In the genomic region with DNA sequence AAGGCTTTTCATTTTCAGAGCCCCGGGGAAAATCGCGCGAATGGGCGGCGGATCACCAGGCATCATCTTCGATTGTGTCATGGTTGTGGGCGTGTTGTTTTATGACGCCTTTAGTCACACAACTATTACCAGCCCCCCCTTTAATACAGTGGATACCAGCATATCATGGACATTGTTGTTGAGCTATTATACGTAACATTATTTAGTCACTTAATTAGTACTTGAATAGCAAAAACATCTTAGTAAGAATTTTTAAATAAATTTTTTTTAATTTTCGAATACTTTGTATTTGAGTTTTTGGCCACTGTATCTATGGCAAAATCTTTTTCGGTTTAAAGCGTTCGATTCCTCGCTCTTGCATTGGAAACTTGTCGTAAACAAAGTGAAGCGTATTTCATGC, we compare ENCODE assay signal across 3 fruit fly cellular contexts.
TF ChIP-seq lines count a peak whose summit lies in the region.

No protein-coding gene starts in this region.

- no peak for TF ChIP-seq CTCF in whole organism, embryonic (GFP tag; optimal IDR thresholded peaks at IDR 0.05; lab: Kevin White, UChicago)

TF ChIP-seq in whole organism, embryonic, 481 proteins besides CTCF, POLR2A, EP300 and RAD21 (continues in another document):
- TF ChIP-seq amos (GFP tag; IDR thresholded peaks at IDR 0.05; lab: Robert Waterston, UW; ENCODE audit: partially characterized antibody) (no peak), en (GFP tag; optimal IDR thresholded peaks at IDR 0.05; lab: Kevin White, UChicago) (no peak), CG10274 (GFP tag; optimal IDR thresholded peaks at IDR 0.05; lab: Kevin White, UChicago) (no peak), NC2α (GFP tag; optimal IDR thresholded peaks at IDR 0.05; lab: Kevin White, UChicago) (no peak), Side (GFP tag; optimal IDR thresholded peaks at IDR 0.05; lab: Kevin White, UChicago) (no peak), Xbp1 (GFP tag; optimal IDR thresholded peaks at IDR 0.05; lab: Kevin White, UChicago) (peak; percentile 11), fd102C (GFP tag; optimal IDR thresholded peaks at IDR 0.05; lab: Kevin White, UChicago) (no peak), Hmx (GFP tag; optimal IDR thresholded peaks at IDR 0.05; lab: Kevin White, UChicago) (no peak), CG15011 (GFP tag; optimal IDR thresholded peaks at IDR 0.05; lab: Kevin White, UChicago) (no peak), CG18599 (GFP tag; optimal IDR thresholded peaks at IDR 0.05; lab: Kevin White, UChicago) (no peak), CG11696 (GFP tag; IDR thresholded peaks at IDR 0.05; lab: Robert Waterston, UW) (no peak), CG8290 (GFP tag; optimal IDR thresholded peaks at IDR 0.05; lab: Kevin White, UChicago) (no peak), CG8290 (tag; optimal IDR thresholded peaks at IDR 0.05; lab: Kevin White, UChicago) (no peak), gro (GFP tag; optimal IDR thresholded peaks at IDR 0.05; lab: Kevin White, UChicago) (no peak), Drgx (GFP tag; IDR thresholded peaks at IDR 0.05; lab: Robert Waterston, UW) (peak; percentile 24; the same call in 1 of the 2 replicates), MBD-R2 (GFP tag; IDR thresholded peaks at IDR 0.05; lab: Robert Waterston, UW) (no peak), row (GFP tag; IDR thresholded peaks at IDR 0.05; lab: Robert Waterston, UW) (peak; percentile 62), Mrtf (GFP tag; IDR thresholded peaks at IDR 0.05; lab: Robert Waterston, UW) (peak; percentile 65; the same call in 2 of the 3 replicates), tup (GFP tag; optimal IDR thresholded peaks at IDR 0.05; lab: Kevin White, UChicago) (no peak), CG6689 (GFP tag; IDR thresholded peaks at IDR 0.05; lab: Robert Waterston, UW) (peak; percentile 48; the same call in 1 of the 2 replicates), HHEX (GFP tag; optimal IDR thresholded peaks at IDR 0.05; lab: Kevin White, UChicago) (no peak), Deaf1 (tag; optimal IDR thresholded peaks at IDR 0.05; lab: Kevin White, UChicago) (no peak), Nf-YC (tag; optimal IDR thresholded peaks at IDR 0.05; lab: Kevin White, UChicago) (peak; percentile 38), chn (GFP tag; optimal IDR thresholded peaks at IDR 0.05; lab: Kevin White, UChicago) (no peak), Dip3 (GFP tag; optimal IDR thresholded peaks at IDR 0.05; lab: Kevin White, UChicago) (no peak), luna (GFP tag; optimal IDR thresholded peaks at IDR 0.05; lab: Kevin White, UChicago) (no peak), pzg (GFP tag; optimal IDR thresholded peaks at IDR 0.05; lab: Kevin White, UChicago) (no peak), CG4282 (GFP tag; optimal IDR thresholded peaks at IDR 0.05; lab: Kevin White, UChicago) (no peak), dysf (GFP tag; IDR thresholded peaks at IDR 0.05; lab: Robert Waterston, UW) (peak; percentile 61; the same call in 2 of the 3 replicates)

TF ChIP-seq in whole organism, prepupa, 60 proteins besides CTCF, POLR2A, EP300 and RAD21:
- TF ChIP-seq CG15336 (GFP tag; IDR thresholded peaks at IDR 0.05; lab: Robert Waterston, UW) (peak; percentile 29; the same call in 1 of the 2 replicates), CG32006 (GFP tag; optimal IDR thresholded peaks at IDR 0.05; lab: Kevin White, UChicago) (peak; percentile 25), CG8632 (GFP tag; optimal IDR thresholded peaks at IDR 0.05; lab: Kevin White, UChicago) (no peak), acj6 (GFP tag; optimal IDR thresholded peaks at IDR 0.05; lab: Kevin White, UChicago) (no peak), Eip78C (GFP tag; lab: Kevin White, UChicago) (no peak), Hr4 (GFP tag; optimal IDR thresholded peaks at IDR 0.05; lab: Kevin White, UChicago) (peak; percentile 47), CG7368 (GFP tag; optimal IDR thresholded peaks at IDR 0.05; lab: Kevin White, UChicago) (no peak), Sox102F (GFP tag; optimal IDR thresholded peaks at IDR 0.05; lab: Kevin White, UChicago) (no peak), Ets21C (GFP tag; optimal IDR thresholded peaks at IDR 0.05; lab: Kevin White, UChicago) (no peak), lz (GFP tag; optimal IDR thresholded peaks at IDR 0.05; lab: Kevin White, UChicago) (no peak), Ets96B (tag; optimal IDR thresholded peaks at IDR 0.05; lab: Kevin White, UChicago) (no peak), Smox (GFP tag; optimal IDR thresholded peaks at IDR 0.05; lab: Kevin White, UChicago) (no peak), CG8119 (GFP tag; IDR thresholded peaks at IDR 0.05; lab: Robert Waterston, UW) (0 out of 3 replicates have a peak, but pooled peaks have one; percentile 18), vri (GFP tag; optimal IDR thresholded peaks at IDR 0.05; lab: Kevin White, UChicago) (no peak), eg (GFP tag; IDR thresholded peaks at IDR 0.05; lab: Robert Waterston, UW) (peak; percentile 14; the same call in 1 of the 3 replicates), achi (GFP tag; optimal IDR thresholded peaks at IDR 0.05; lab: Kevin White, UChicago) (no peak), Sox15 (GFP tag; optimal IDR thresholded peaks at IDR 0.05; lab: Kevin White, UChicago) (no peak), CG31627 (GFP tag; optimal IDR thresholded peaks at IDR 0.05; lab: Kevin White, UChicago) (no peak)

TF ChIP-seq in whole organism, pupa, 21 proteins besides CTCF, POLR2A, EP300 and RAD21:
- TF ChIP-seq CG9948 (tag; optimal IDR thresholded peaks at IDR 0.05; lab: Kevin White, UChicago) (no peak), CG4496 (GFP tag; IDR thresholded peaks at IDR 0.05; lab: Robert Waterston, UW) (peak; percentile 52; the same call in 1 of the 3 replicates), CG32121 (GFP tag; IDR thresholded peaks at IDR 0.05; lab: Robert Waterston, UW) (peak; percentile 40; the same call in 1 of the 2 replicates), CG14655 (GFP tag; optimal IDR thresholded peaks at IDR 0.05; lab: Kevin White, UChicago) (no peak)

Comparison
In these comparisons a context has a peak if more than half of its experiments do, and no peak if none do; other contexts are left out.
1. Of the 7 proteins assayed by ChIP-seq in both whole organism, embryonic and whole organism, prepupa: peak only in whole organism, embryonic: Sox102F; only in whole organism, prepupa: none; in both: none; in neither: 6.